Worm (Caenorhabditis elegans): Measurements from ENCODE around the gene C25E10.11.

ce11 chrV:9081410-9081809, 22.9 kb upstream of the C25E10.11 start:
- TF ChIP-seq ama-1 (optimal IDR thresholded peaks at IDR 0.05), result no peak
- TF ChIP-seq fkh-10 (GFP tag; optimal IDR thresholded peaks at IDR 0.05), result no peak
- TF ChIP-seq pqm-1 (tag; optimal IDR thresholded peaks at IDR 0.05), result no peak
- TF ChIP-seq pha-4 (tag; optimal IDR thresholded peaks at IDR 0.05), result no peak
- TF ChIP-seq Y22D7AL.16 (tag; optimal IDR thresholded peaks at IDR 0.05), result no peak
- TF ChIP-seq ceh-18 (tag; optimal IDR thresholded peaks at IDR 0.05), result no peak
- no peak for TF ChIP-seq gmeb-2 (tag; optimal IDR thresholded peaks at IDR 0.05)
- TF ChIP-seq pros-1 (tag; optimal IDR thresholded peaks at IDR 0.05), result no peak
- no peak for TF ChIP-seq hlh-30 (tag; optimal IDR thresholded peaks at IDR 0.05; ENCODE audit: insufficient read depth)
- no peak for TF ChIP-seq unc-42 (tag; optimal IDR thresholded peaks at IDR 0.05)
- no peak for TF ChIP-seq unc-55 (GFP tag; optimal IDR thresholded peaks at IDR 0.05)
- no peak for TF ChIP-seq rnt-1 (tag; optimal IDR thresholded peaks at IDR 0.05)

Data from whole organism, late embryonic.